Worm (Caenorhabditis elegans): ENCODE results near the gene T05C12.11.

Gene T05C12.11

ce11 chrII:8143278-8143931, 26.9 kb downstream of the T05C12.11 start, which contains the start of the genes ints-11 and rpl-10 (continued):
- TF ChIP-seq lir-3 (tag; optimal IDR thresholded peaks at IDR 0.05; ENCODE audit: poor library complexity) (no peak), ets-5 (GFP tag; IDR thresholded peaks at IDR 0.05) (no peak), ztf-4 (tag; optimal IDR thresholded peaks at IDR 0.05) (no peak), sox-4 (tag; optimal IDR thresholded peaks at IDR 0.05) (no peak), fkh-10 (GFP tag; optimal IDR thresholded peaks at IDR 0.05) (no peak), ces-1 (GFP tag; optimal IDR thresholded peaks at IDR 0.05) (no peak), unc-98 (GFP tag; IDR thresholded peaks at IDR 0.05) (no peak), nhr-19 (GFP tag; conservative IDR thresholded peaks at IDR 0.05) (0 out of 2 replicates have a peak, but pooled peaks have one; percentile 23), efl-1 (optimal IDR thresholded peaks at IDR 0.05) (peak; percentile 67 to 74), efl-1 (GFP tag; optimal IDR thresholded peaks at IDR 0.05 in 1 of 2) (peak; percentile 70 to 90), unc-62 (GFP tag; optimal IDR thresholded peaks at IDR 0.05) (no peak), jun-1 (tag; optimal IDR thresholded peaks at IDR 0.05) (no peak), nhr-28 (tag; optimal IDR thresholded peaks at IDR 0.05) (no peak), sup-37 (GFP tag; optimal IDR thresholded peaks at IDR 0.05) (no peak), hlh-17 (GFP tag; optimal IDR thresholded peaks at IDR 0.05; ENCODE audit: borderline replicate concordance) (no peak), nhr-11 (tag; optimal IDR thresholded peaks at IDR 0.05) (no peak), C04F5.9 (tag; optimal IDR thresholded peaks at IDR 0.05) (peak; percentile 41), ztf-11 (tag; optimal IDR thresholded peaks at IDR 0.05) (no peak), ceh-63 (GFP tag; optimal IDR thresholded peaks at IDR 0.05) (no peak), vab-15 (tag; optimal IDR thresholded peaks at IDR 0.05) (no peak), efl-3 (GFP tag; optimal IDR thresholded peaks at IDR 0.05) (no peak), mab-9 (GFP tag; IDR thresholded peaks at IDR 0.05) (no peak), C16A3.4 (tag; optimal IDR thresholded peaks at IDR 0.05) (peak; percentile 59), ama-1 (optimal IDR thresholded peaks at IDR 0.05) (no peak), lin-39 (tag; optimal IDR thresholded peaks at IDR 0.05) (no peak), rnt-1 (tag; optimal IDR thresholded peaks at IDR 0.05) (peak; percentile 44), ceh-82 (tag; optimal IDR thresholded peaks at IDR 0.05) (peak in 2 of 3 experiments; percentile 28 to 63), sptf-1 (tag; optimal IDR thresholded peaks at IDR 0.05) (no peak), grh-1 (GFP tag; IDR thresholded peaks at IDR 0.05) (no peak), unc-30 (tag; optimal IDR thresholded peaks at IDR 0.05) (no peak), lin-15B (tag; optimal IDR thresholded peaks at IDR 0.05) (peak; percentile 43), unc-130 (tag; optimal IDR thresholded peaks at IDR 0.05) (peak; percentile 58), isw-1 (GFP tag; IDR thresholded peaks at IDR 0.05) (peak; percentile 31), mef-2 (tag; optimal IDR thresholded peaks at IDR 0.05) (no peak), pag-3 (tag; optimal IDR thresholded peaks at IDR 0.05; ENCODE audit: borderline replicate concordance, insufficient read depth) (no peak), snu-23 (GFP tag; optimal IDR thresholded peaks at IDR 0.05) (peak; percentile 73), tbx-2 (tag; optimal IDR thresholded peaks at IDR 0.05) (peak; percentile 19), mep-1 (tag; optimal IDR thresholded peaks at IDR 0.05) (peak; percentile 72), aha-1 (tag; optimal IDR thresholded peaks at IDR 0.05) (no peak), nhr-12 (tag; optimal IDR thresholded peaks at IDR 0.05) (no peak), nhr-20 (tag; optimal IDR thresholded peaks at IDR 0.05) (peak; percentile 27), zag-1 (tag; optimal IDR thresholded peaks at IDR 0.05) (no peak), unc-86 (tag; optimal IDR thresholded peaks at IDR 0.05) (no peak), pqm-1 (tag; optimal IDR thresholded peaks at IDR 0.05) (no peak), fos-1 (tag; optimal IDR thresholded peaks at IDR 0.05) (no peak), zip-4 (GFP tag; optimal IDR thresholded peaks at IDR 0.05) (no peak), hlh-4 (tag; optimal IDR thresholded peaks at IDR 0.05) (no peak), elt-2 (tag; optimal IDR thresholded peaks at IDR 0.05) (no peak), nhr-71 (tag; optimal IDR thresholded peaks at IDR 0.05) (peak; percentile 65), nhr-77 (tag; optimal IDR thresholded peaks at IDR 0.05) (no peak), lsy-2 (tag; optimal IDR thresholded peaks at IDR 0.05) (peak; percentile 89 to 98), xbp-1 (tag; optimal IDR thresholded peaks at IDR 0.05) (peak; percentile 48)

Measured in whole organism, L1 larva.